Fruit fly (Drosophila melanogaster) Kc167 (cell line): ENCODE results near the gene CG13288.

Experiments
- Myc ChIP-seq: fragments of >200 bp; optimal IDR thresholded peaks from 2 replicates; lab custom pipeline; 2017; ENCODE audit warnings: missing external identifiers
- insv ChIP-seq: fragments of >200 bp; optimal IDR thresholded peaks from 3 replicates; lab custom pipeline; 2018; ENCODE audit warnings: missing external identifiers
- psq ChIP-seq: fragments of >200 bp; optimal IDR thresholded peaks from 2 replicates; lab custom pipeline; 2017; ENCODE audit warnings: missing external identifiers

DNA sequence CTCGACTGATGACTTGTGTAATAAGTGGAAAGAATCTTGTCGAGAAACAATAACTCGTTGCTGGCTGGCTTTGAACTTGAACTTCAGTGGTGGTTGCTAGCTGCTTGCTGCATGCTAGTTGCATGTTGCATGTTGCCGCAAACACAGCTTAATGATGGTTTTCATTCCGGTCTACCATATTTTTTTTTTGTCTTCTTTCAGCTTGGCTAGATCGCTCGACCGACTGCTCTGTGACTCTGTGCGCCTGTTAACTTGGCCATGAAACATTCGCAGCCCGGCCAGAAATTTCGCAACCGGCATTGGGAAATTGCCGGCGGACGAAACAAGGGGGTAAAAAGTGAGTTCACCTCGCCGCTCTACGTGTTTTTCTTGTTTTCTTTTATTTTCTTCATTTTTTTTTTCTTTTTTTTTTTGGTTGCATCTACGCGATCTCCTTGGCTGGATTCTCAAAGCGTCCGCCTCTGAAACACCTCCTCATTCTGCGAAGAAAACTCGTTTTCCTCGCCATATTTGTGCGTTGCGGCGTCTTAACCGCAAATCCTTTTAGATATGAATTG is 36.2 kb downstream of the CG13288 start:
- TF ChIP-seq psq (no peak), Myc (lab: Kevin White, UChicago) (no peak), insv (lab: Kevin White, UChicago) (no peak)
